Worm (Caenorhabditis elegans) whole organism, L3 larva: ENCODE measurements around the gene soc-2.
"Not testable (repeated sequence)": the region's sequence is repeated elsewhere in the genome, so short reads cannot be mapped to it uniquely, and the experiment has no call there.

Source experiments
- ceh-28 ChIP-seq: fragments of 150-350 bp; optimal IDR thresholded peaks from 2 replicates; lab custom pipeline; 2014; ENCODE audit warnings: missing biosample characterization, missing genetic modification reagents, missing genetic modification characterization
- fkh-10 ChIP-seq: sonication (generic microtip); optimal IDR thresholded peaks from 2 replicates; lab custom pipeline; 2017; ENCODE audit warnings: missing biosample characterization, missing genetic modification reagents, missing genetic modification characterization
- mml-1 ChIP-seq: fragments of 150-350 bp; sonication (generic microtip); optimal IDR thresholded peaks from 3 replicates; lab custom pipeline; 2014; ENCODE audit warnings: missing biosample characterization, missing genetic modification characterization
- nhr-12 ChIP-seq: fragments of 150-350 bp; optimal IDR thresholded peaks from 2 replicates; lab custom pipeline; 2014; ENCODE audit warnings: missing biosample characterization, missing genetic modification characterization
- nhr-237 ChIP-seq: fragments of 150-350 bp; optimal IDR thresholded peaks from 2 replicates; lab custom pipeline; 2014; ENCODE audit warnings: missing biosample characterization, missing genetic modification characterization
- nhr-28 ChIP-seq: fragments of 150-350 bp; optimal IDR thresholded peaks from 2 replicates; lab custom pipeline; 2014; ENCODE audit warnings: missing biosample characterization, missing genetic modification characterization
- snpc-4 ChIP-seq: fragments of 150-350 bp; optimal IDR thresholded peaks from 2 replicates; lab custom pipeline; 2014; ENCODE audit warnings: missing biosample characterization, missing genetic modification characterization
- unc-62 ChIP-seq: fragments of 150-350 bp; sonication (generic microtip); optimal IDR thresholded peaks from 4 replicates; lab custom pipeline; 2014; ENCODE audit warnings: missing biosample characterization, missing genetic modification reagents, missing genetic modification characterization
- ztf-4 ChIP-seq: fragments of 150-350 bp; optimal IDR thresholded peaks from 2 replicates; lab custom pipeline; 2014; ENCODE audit warnings: missing biosample characterization, missing genetic modification characterization

DNA sequence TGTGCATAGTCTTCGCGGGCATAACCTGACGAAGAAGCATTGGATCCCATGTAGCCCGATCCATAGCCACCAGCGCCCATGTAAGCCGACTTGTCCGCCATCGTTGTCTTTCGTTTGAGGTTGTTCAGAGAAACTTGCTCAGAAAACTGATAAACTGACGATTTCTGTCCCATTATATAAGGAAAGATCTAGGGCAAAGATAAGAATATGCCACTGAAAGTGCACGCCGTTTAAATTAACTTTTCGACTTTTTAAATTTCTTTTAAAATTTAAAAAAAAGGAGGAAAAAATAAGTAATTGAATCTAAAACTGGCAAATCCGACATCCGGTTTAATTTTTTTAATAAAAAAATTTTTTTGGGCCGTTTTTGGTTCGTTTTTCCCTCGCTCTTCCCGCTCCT lies 13.3 kb upstream of the soc-2 start, which contains the start of gene nspd-6:
- not testable (repeated sequence) for TF ChIP-seq nhr-237 (tag; lab: Kevin White, UChicago); snpc-4 (tag; lab: Kevin White, UChicago); fkh-10; ceh-28 (tag; lab: Kevin White, UChicago); mml-1 (tag; lab: Kevin White, UChicago); unc-62 (GFP tag; lab: Kevin White, UChicago); ztf-4 (tag; lab: Kevin White, UChicago); nhr-12; nhr-28 (tag; lab: Kevin White, UChicago)
